Fruit fly (Drosophila melanogaster): ENCODE data around the gene Ziz.

The Ziz gene

dm6 chr2L:7513321-7514059 is 17.4 kb upstream of the Ziz start:
- TF ChIP-seq CG6854 (GFP tag; optimal IDR thresholded peaks at IDR 0.05): no peak
- TF ChIP-seq CG1621 (tag; optimal IDR thresholded peaks at IDR 0.05): no peak
- TF ChIP-seq Blimp-1 (GFP tag; optimal IDR thresholded peaks at IDR 0.05): no peak
- TF ChIP-seq fd59A (GFP tag; optimal IDR thresholded peaks at IDR 0.05): no peak
- TF ChIP-seq eg (GFP tag; IDR thresholded peaks at IDR 0.05): peak; percentile 86
- peak; percentile 70 for TF ChIP-seq CG11294 (GFP tag; IDR thresholded peaks at IDR 0.05)
- no peak for TF ChIP-seq Hr39 (GFP tag; optimal IDR thresholded peaks at IDR 0.05)
- peak; percentile 55 for TF ChIP-seq Hr4 (GFP tag; optimal IDR thresholded peaks at IDR 0.05)
- TF ChIP-seq CG6808 (GFP tag; optimal IDR thresholded peaks at IDR 0.05): peak; percentile 25
- TF ChIP-seq CG8632 (GFP tag; optimal IDR thresholded peaks at IDR 0.05): no peak
- peak; percentile 29 for TF ChIP-seq CG10631 (GFP tag; optimal IDR thresholded peaks at IDR 0.05)
- TF ChIP-seq Sox14 (GFP tag; optimal IDR thresholded peaks at IDR 0.05): peak; percentile 16
- peak; percentile 4 for TF ChIP-seq Ets96B (tag; optimal IDR thresholded peaks at IDR 0.05)
- TF ChIP-seq CG11902 (GFP tag; optimal IDR thresholded peaks at IDR 0.05): no peak
- TF ChIP-seq CG4318 (GFP tag; optimal IDR thresholded peaks at IDR 0.05): peak; percentile 40
- TF ChIP-seq dsx (GFP tag; optimal IDR thresholded peaks at IDR 0.05; ENCODE audit: poor library complexity, severe bottlenecking): no peak
- no peak for TF ChIP-seq Ets21C (GFP tag; optimal IDR thresholded peaks at IDR 0.05)
- TF ChIP-seq Smox (GFP tag; optimal IDR thresholded peaks at IDR 0.05): no peak
- no peak for TF ChIP-seq Sox15 (GFP tag; optimal IDR thresholded peaks at IDR 0.05)
- TF ChIP-seq CG3032 (tag; optimal IDR thresholded peaks at IDR 0.05): peak; percentile 38
- TF ChIP-seq CG7368 (GFP tag; optimal IDR thresholded peaks at IDR 0.05): peak; percentile 28
- TF ChIP-seq CG9139 (GFP tag; optimal IDR thresholded peaks at IDR 0.05): no peak
- peak; percentile 29 for TF ChIP-seq pdm3 (GFP tag; optimal IDR thresholded peaks at IDR 0.05)
- peak; percentile 63 for TF ChIP-seq Eip78C (GFP tag)
- no peak for TF ChIP-seq Hr38 (GFP tag; optimal IDR thresholded peaks at IDR 0.05)
- TF ChIP-seq CG31627 (GFP tag; optimal IDR thresholded peaks at IDR 0.05): no peak
- TF ChIP-seq acj6 (GFP tag; optimal IDR thresholded peaks at IDR 0.05): peak; percentile 13
- peak; percentile 79 for TF ChIP-seq CG32006 (GFP tag; optimal IDR thresholded peaks at IDR 0.05)
- TF ChIP-seq fd85E (GFP tag; optimal IDR thresholded peaks at IDR 0.05): no peak
- TF ChIP-seq salr (GFP tag; optimal IDR thresholded peaks at IDR 0.05): peak in 1 of 2 experiments; percentile 40
- TF ChIP-seq esn (GFP tag; optimal IDR thresholded peaks at IDR 0.05): no peak
- peak; percentile 49 for TF ChIP-seq Lpt (GFP tag; optimal IDR thresholded peaks at IDR 0.05)
- peak; percentile 41 for TF ChIP-seq CG10669 (GFP tag; optimal IDR thresholded peaks at IDR 0.05)
- TF ChIP-seq CG6792 (GFP tag; optimal IDR thresholded peaks at IDR 0.05): peak; percentile 18
- TF ChIP-seq CG11762 (GFP tag; optimal IDR thresholded peaks at IDR 0.05; ENCODE audit: insufficient read depth): peak; percentile 44
- no peak for TF ChIP-seq ss (GFP tag; optimal IDR thresholded peaks at IDR 0.05)
- TF ChIP-seq vri (GFP tag; optimal IDR thresholded peaks at IDR 0.05): no peak
- TF ChIP-seq CG3919 (GFP tag; optimal IDR thresholded peaks at IDR 0.05): peak; percentile 56
- TF ChIP-seq CG34406 (GFP tag; optimal IDR thresholded peaks at IDR 0.05): no peak
- no peak for TF ChIP-seq svp (GFP tag)
- no peak for TF ChIP-seq lz (GFP tag; optimal IDR thresholded peaks at IDR 0.05)
- peak; percentile 18 for TF ChIP-seq fkh (GFP tag; optimal IDR thresholded peaks at IDR 0.05)
- TF ChIP-seq spab (GFP tag; optimal IDR thresholded peaks at IDR 0.05): peak; percentile 46
- TF ChIP-seq Sox102F (GFP tag; optimal IDR thresholded peaks at IDR 0.05): no peak
- TF ChIP-seq CG16779 (tag; optimal IDR thresholded peaks at IDR 0.05): peak; percentile 16
- TF ChIP-seq OdsH (GFP tag; optimal IDR thresholded peaks at IDR 0.05): peak; percentile 41
- TF ChIP-seq Eip75B (GFP tag; optimal IDR thresholded peaks at IDR 0.05): peak; percentile 9
- TF ChIP-seq CG6163 (GFP tag; IDR thresholded peaks at IDR 0.05): peak; percentile 75
- TF ChIP-seq Eip93F (GFP tag; optimal IDR thresholded peaks at IDR 0.05): no peak
- TF ChIP-seq CG8319 (GFP tag; optimal IDR thresholded peaks at IDR 0.05): peak; percentile 19
- no peak for TF ChIP-seq topi (GFP tag; optimal IDR thresholded peaks at IDR 0.05)
